Worm (Caenorhabditis elegans): Measurements from ENCODE around the gene C33H5.16.

- no peak for TF ChIP-seq ztf-11 (tag; optimal IDR thresholded peaks at IDR 0.05)
- TF ChIP-seq R02D3.7 (tag; optimal IDR thresholded peaks at IDR 0.05), result no peak
- no peak for TF ChIP-seq daf-12 (tag; optimal IDR thresholded peaks at IDR 0.05)
Observed at ce11 chrIV:7778865-7779264, 24.3 kb downstream of the C33H5.16 start, which contains the start of gene rpap-3.
